Fruit fly (Drosophila melanogaster): ENCODE data around the gene ATPsynCF6L.

DNA sequence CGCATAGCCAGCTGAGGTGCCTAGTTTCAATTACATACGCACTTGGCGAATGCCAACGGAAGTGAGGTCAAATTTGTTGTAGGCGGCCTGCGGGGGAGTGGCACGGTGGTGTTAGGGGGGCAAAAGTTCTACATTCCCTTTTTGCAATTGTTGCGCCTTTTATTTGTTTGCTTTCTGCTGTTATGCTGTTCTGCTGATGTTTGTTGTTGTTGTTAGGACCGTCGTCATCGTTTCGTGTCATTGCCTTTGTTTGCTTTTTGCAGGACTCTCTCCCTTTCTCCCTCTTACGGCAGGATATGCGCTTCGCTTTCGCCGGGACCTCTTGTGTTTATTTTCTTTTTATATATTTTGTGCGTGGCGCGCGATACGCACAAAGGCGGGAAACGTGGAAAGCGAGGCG, 42.6 kb downstream of the ATPsynCF6L start:
- no peak for TF ChIP-seq CG8478 (optimal IDR thresholded peaks at IDR 0.05)
- no peak for TF ChIP-seq CTCF (optimal IDR thresholded peaks at IDR 0.05)

Measured in S2 (cell line).